Fruit fly (Drosophila melanogaster) whole organism, embryonic: ENCODE measurements around the gene slpr.

ENCODE experiments used
- Abd-B ChIP-seq: fragments of 200-800 bp; sonication (Bioruptor generic); optimal IDR thresholded peaks from 2 replicates; lab custom pipeline; 2018; ENCODE audit warnings: missing biosample characterization, mild to moderate bottlenecking, missing genetic modification characterization, moderate library complexity
- Antp ChIP-seq: fragments of 200-800 bp; sonication (Bioruptor generic); optimal IDR thresholded peaks from 3 replicates; lab custom pipeline; 2016; ENCODE audit warnings: missing biosample characterization, missing genetic modification characterization
- B-H1 ChIP-seq: fragments of 200-800 bp; sonication (Bioruptor generic); IDR thresholded peaks from 3 replicates; pipeline ENCODE4 v1.3.6; 2022; ENCODE audit warnings: missing biosample characterization, missing genetic modification characterization
- CG10462 ChIP-seq: fragments of 200-800 bp; sonication (Bioruptor generic); optimal IDR thresholded peaks from 2 replicates; lab custom pipeline; 2016; ENCODE audit warnings: missing biosample characterization, missing genetic modification characterization
- CG12299 ChIP-seq: fragments of 200-800 bp; sonication (Bioruptor generic); optimal IDR thresholded peaks from 2 replicates; lab custom pipeline; 2018; ENCODE audit warnings: missing biosample characterization, mild to moderate bottlenecking, missing genetic modification characterization
- CG12659 ChIP-seq: fragments of 200-800 bp; sonication (Bioruptor generic); optimal IDR thresholded peaks from 3 replicates; lab custom pipeline; 2017; ENCODE audit warnings: mild to moderate bottlenecking, missing biosample characterization, missing genetic modification reagents, missing genetic modification characterization
- CG12744 ChIP-seq: fragments of 200-800 bp; sonication (Bioruptor generic); optimal IDR thresholded peaks from 2 replicates; lab custom pipeline; 2016; ENCODE audit warnings: missing biosample characterization, missing genetic modification characterization
- CG13424 ChIP-seq: fragments of 200-800 bp; sonication (Bioruptor generic); optimal IDR thresholded peaks from 2 replicates; lab custom pipeline; 2019; ENCODE audit warnings: missing biosample characterization, mild to moderate bottlenecking, missing genetic modification characterization, moderate library complexity
- CG14014 ChIP-seq: fragments of 200-800 bp; sonication (Bioruptor generic); IDR thresholded peaks from 2 replicates; pipeline ENCODE4 v1.3.6; 2022; ENCODE audit warnings: missing biosample characterization, missing genetic modification characterization
- CG14710 ChIP-seq: fragments of 200-800 bp; sonication (Bioruptor generic); optimal IDR thresholded peaks from 3 replicates; lab custom pipeline; 2019; ENCODE audit warnings: missing biosample characterization, mild to moderate bottlenecking, missing genetic modification characterization, moderate library complexity
- CG15514 ChIP-seq: fragments of 200-800 bp; sonication (Bioruptor generic); optimal IDR thresholded peaks from 3 replicates; lab custom pipeline; 2017; ENCODE audit warnings: missing biosample characterization, missing genetic modification characterization, mild to moderate bottlenecking, moderate library complexity, missing genetic modification reagents
- CG15601 ChIP-seq: fragments of 200-800 bp; sonication (Bioruptor generic); optimal IDR thresholded peaks from 3 replicates; lab custom pipeline; 2019; ENCODE audit warnings: missing biosample characterization, mild to moderate bottlenecking, missing genetic modification characterization, moderate library complexity
- CG1647 ChIP-seq: fragments of 200-800 bp; sonication (Bioruptor generic); optimal IDR thresholded peaks from 3 replicates; lab custom pipeline; 2016; ENCODE audit warnings: missing biosample characterization, missing genetic modification characterization
- CG17612 ChIP-seq: fragments of 200-800 bp; sonication (Bioruptor generic); IDR thresholded peaks from 2 replicates; pipeline ENCODE4 v1.3.6; 2022; ENCODE audit warnings: missing biosample characterization, missing genetic modification characterization
- CG17829 ChIP-seq: fragments of 200-800 bp; optimal IDR thresholded peaks from 2 replicates; lab custom pipeline; 2019; ENCODE audit warnings: missing biosample characterization, mild to moderate bottlenecking, missing genetic modification characterization, moderate library complexity
- CG2875 ChIP-seq: fragments of 200-800 bp; sonication (Bioruptor generic); optimal IDR thresholded peaks from 2 replicates; lab custom pipeline; 2017; ENCODE audit warnings: missing biosample characterization, mild to moderate bottlenecking, missing genetic modification characterization, missing genetic modification reagents
- CG30403 ChIP-seq: fragments of 200-800 bp; sonication (Bioruptor generic); optimal IDR thresholded peaks from 3 replicates; lab custom pipeline; 2016; ENCODE audit warnings: missing biosample characterization, missing genetic modification characterization
- CG34422 ChIP-seq: fragments of 200-800 bp; sonication (Bioruptor generic); IDR thresholded peaks from 3 replicates; pipeline ENCODE4 v1.3.6; 2022; ENCODE audit warnings: missing biosample characterization, missing genetic modification characterization
- CG4617 ChIP-seq: fragments of 200-800 bp; sonication (Bioruptor generic); optimal IDR thresholded peaks from 3 replicates; lab custom pipeline; 2016; ENCODE audit warnings: missing biosample characterization, missing genetic modification characterization, borderline replicate concordance
- CG5953 ChIP-seq: fragments of 200-800 bp; sonication (Bioruptor generic); IDR thresholded peaks from 2 replicates; pipeline ENCODE4 v1.3.6; 2022; ENCODE audit warnings: missing biosample characterization, missing genetic modification characterization
- CG9727 ChIP-seq: fragments of 200-800 bp; sonication (Bioruptor generic); optimal IDR thresholded peaks from 3 replicates; lab custom pipeline; 2017; ENCODE audit warnings: missing biosample characterization, mild to moderate bottlenecking, missing genetic modification characterization
- Chrac-16 ChIP-seq: fragments of 200-800 bp; sonication (Bioruptor generic); optimal IDR thresholded peaks from 3 replicates; lab custom pipeline; 2016; ENCODE audit warnings: missing biosample characterization, missing genetic modification characterization
- Drgx ChIP-seq: fragments of 200-800 bp; sonication (Bioruptor generic); IDR thresholded peaks from 2 replicates; pipeline ENCODE4 v1.3.6; 2022; ENCODE audit warnings: missing biosample characterization, missing genetic modification characterization
- ERR ChIP-seq: fragments of 200-800 bp; sonication (Bioruptor generic); optimal IDR thresholded peaks from 2 replicates; lab custom pipeline; 2016; ENCODE audit warnings: missing biosample characterization, missing genetic modification characterization
- Gug ChIP-seq: fragments of 200-800 bp; sonication (Bioruptor generic); IDR thresholded peaks from 4 replicates; pipeline ENCODE4 v1.3.6; 2022; ENCODE audit warnings: missing biosample characterization, missing genetic modification characterization
- HLH3B ChIP-seq: fragments of 200-800 bp; sonication (Bioruptor generic); IDR thresholded peaks from 2 replicates; pipeline ENCODE4 v1.3.6; 2022; ENCODE audit warnings: missing biosample characterization, missing genetic modification characterization
- Hr3 ChIP-seq: fragments of 200-800 bp; sonication (Bioruptor generic); optimal IDR thresholded peaks from 3 replicates; lab custom pipeline; 2016; ENCODE audit warnings: missing biosample characterization, missing genetic modification characterization
- Hr51 ChIP-seq, 2 experiments: fragments of 200-800 bp; sonication (Bioruptor generic); optimal IDR thresholded peaks; 2 replicates in 1 of 2; 3 replicates in 1 of 2; lab custom pipeline; 2016 to 2018; ENCODE audit warnings: missing biosample characterization in 2 of 2, missing genetic modification characterization in 2 of 2, mild to moderate bottlenecking in 1 of 2, moderate library complexity in 1 of 2
- Mad ChIP-seq: fragments of 200-800 bp; sonication (Bioruptor generic); optimal IDR thresholded peaks from 2 replicates; lab custom pipeline; 2016; ENCODE audit warnings: missing biosample characterization, missing genetic modification characterization
- NC2α ChIP-seq: fragments of 200-800 bp; sonication (Bioruptor generic); optimal IDR thresholded peaks from 2 replicates; lab custom pipeline; 2016; ENCODE audit warnings: missing biosample characterization, missing genetic modification characterization
- Nf-YB ChIP-seq: fragments of 200-800 bp; sonication (Bioruptor generic); optimal IDR thresholded peaks from 3 replicates; lab custom pipeline; 2019; ENCODE audit warnings: missing biosample characterization, mild to moderate bottlenecking, missing genetic modification characterization, moderate library complexity
- Optix ChIP-seq: fragments of 200-800 bp; sonication (Bioruptor generic); IDR thresholded peaks from 3 replicates; pipeline ENCODE4 v1.3.6; 2022; ENCODE audit warnings: missing biosample characterization, missing genetic modification characterization
- Trl ChIP-seq, 3 experiments: fragments of >200 bp in 2 of 3; fragments of 200-800 bp in 1 of 3; sonication (Bioruptor generic) in 1 of 3; optimal IDR thresholded peaks; 2 replicates in 1 of 3; 3 replicates in 2 of 3; lab custom pipeline; 2016 to 2017; ENCODE audit warnings: missing biosample characterization in 1 of 3, missing genetic modification characterization in 1 of 3
- bsh ChIP-seq, 2 experiments: fragments of 200-800 bp; sonication (Bioruptor generic); optimal IDR thresholded peaks; 2 replicates each; lab custom pipeline; 2017 to 2018; ENCODE audit warnings: mild to moderate bottlenecking in 2 of 2, missing biosample characterization in 2 of 2, missing genetic modification characterization in 2 of 2, moderate library complexity in 1 of 2
- cato ChIP-seq: fragments of 200-800 bp; sonication (Bioruptor generic); optimal IDR thresholded peaks from 2 replicates; lab custom pipeline; 2016; ENCODE audit warnings: missing biosample characterization, missing genetic modification characterization, borderline replicate concordance
- chm ChIP-seq: fragments of 200-800 bp; sonication (Bioruptor generic); IDR thresholded peaks from 2 replicates; pipeline ENCODE4 v1.3.6; 2022; ENCODE audit warnings: missing biosample characterization, missing genetic modification characterization
- ci ChIP-seq: fragments of 200-800 bp; sonication (Bioruptor generic); IDR thresholded peaks from 3 replicates; pipeline ENCODE4 v1.3.6; 2022; ENCODE audit warnings: missing biosample characterization, missing genetic modification characterization
- fd96Cb ChIP-seq: fragments of 200-800 bp; sonication (Bioruptor generic); optimal IDR thresholded peaks from 2 replicates; lab custom pipeline; 2018; ENCODE audit warnings: missing biosample characterization, mild to moderate bottlenecking, missing genetic modification characterization, moderate library complexity
- gro ChIP-seq: fragments of 200-800 bp; sonication (Bioruptor generic); optimal IDR thresholded peaks from 2 replicates; lab custom pipeline; 2016; ENCODE audit warnings: missing biosample characterization, missing genetic modification characterization
- kah ChIP-seq: fragments of 200-800 bp; sonication (Bioruptor generic); optimal IDR thresholded peaks from 2 replicates; lab custom pipeline; 2018; ENCODE audit warnings: missing biosample characterization, mild to moderate bottlenecking, missing genetic modification characterization
- klu ChIP-seq: fragments of 200-800 bp; sonication (Bioruptor generic); IDR thresholded peaks from 2 replicates; pipeline ENCODE4 v1.3.6; 2022; ENCODE audit warnings: missing biosample characterization, missing genetic modification characterization
- maf-S ChIP-seq: fragments of 200-800 bp; sonication (Bioruptor generic); optimal IDR thresholded peaks from 2 replicates; lab custom pipeline; 2016; ENCODE audit warnings: missing biosample characterization, missing genetic modification characterization
- org-1 ChIP-seq: fragments of 200-800 bp; sonication (Bioruptor generic); optimal IDR thresholded peaks from 2 replicates; lab custom pipeline; 2017; ENCODE audit warnings: missing biosample characterization, missing genetic modification characterization
- run ChIP-seq: fragments of 200-800 bp; sonication (Bioruptor generic); optimal IDR thresholded peaks from 3 replicates; lab custom pipeline; 2018; ENCODE audit warnings: missing biosample characterization, mild to moderate bottlenecking, missing genetic modification characterization
- salm ChIP-seq: fragments of 200-800 bp; sonication (Bioruptor generic); optimal IDR thresholded peaks from 2 replicates; lab custom pipeline; 2018; ENCODE audit warnings: missing biosample characterization, mild to moderate bottlenecking, missing genetic modification characterization
- scrt ChIP-seq: fragments of 200-800 bp; sonication (Bioruptor generic); optimal IDR thresholded peaks from 2 replicates; lab custom pipeline; 2018; ENCODE audit warnings: missing biosample characterization, mild to moderate bottlenecking, missing genetic modification characterization, moderate library complexity
- sens ChIP-seq: fragments of 200-800 bp; sonication (Bioruptor generic); peaks from one replicate; lab custom pipeline; 2016; ENCODE audit warnings: missing biosample characterization, missing genetic modification characterization
- sens-2 ChIP-seq: fragments of 200-800 bp; sonication (Bioruptor generic); IDR thresholded peaks from 2 replicates; pipeline ENCODE4 v1.3.6; 2022; ENCODE audit warnings: missing biosample characterization, missing genetic modification characterization
- tap ChIP-seq: fragments of 200-800 bp; optimal IDR thresholded peaks from 3 replicates; lab custom pipeline; 2019; ENCODE audit warnings: missing biosample characterization, mild to moderate bottlenecking, missing genetic modification characterization, moderate library complexity
- zen ChIP-seq: fragments of 200-800 bp; sonication (Bioruptor generic); optimal IDR thresholded peaks from 3 replicates; lab custom pipeline; 2018; ENCODE audit warnings: missing biosample characterization, mild to moderate bottlenecking, missing genetic modification characterization, moderate library complexity

slpr gene

DNA sequence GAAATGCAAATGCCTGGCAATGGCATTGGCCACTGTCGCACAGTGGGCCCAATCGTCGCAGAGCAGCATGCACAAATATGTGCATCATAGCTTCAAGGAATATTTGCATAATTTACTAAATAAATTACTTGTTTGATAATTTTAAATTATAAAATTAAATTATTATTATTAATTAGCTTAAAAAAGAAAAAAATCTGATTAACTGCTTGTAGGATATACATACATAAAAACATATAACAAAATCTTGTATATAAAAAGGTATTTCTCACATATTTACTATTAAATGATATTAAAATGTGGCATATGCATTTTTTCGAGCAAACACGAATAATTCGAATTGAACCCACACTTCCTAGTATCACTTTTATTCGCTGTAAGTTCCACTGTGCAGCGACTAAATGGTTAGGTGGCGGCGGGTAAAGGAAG, 51.7 kb downstream of the slpr start (continued):
- no peak for TF ChIP-seq CG14014
- TF ChIP-seq Mad (GFP tag; lab: Kevin White, UChicago), result no peak
- peak; percentile 63 for TF ChIP-seq sens (GFP tag; lab: Kevin White, UChicago)
- TF ChIP-seq Abd-B (GFP tag; lab: Kevin White, UChicago), result peak; percentile 62
- TF ChIP-seq NC2α, result no peak
- peak; percentile 34; the same call in 1 of the 4 replicates for TF ChIP-seq Gug
- peak; percentile 56 for TF ChIP-seq CG17829 (tag; lab: Kevin White, UChicago)
- peak; percentile 53 for TF ChIP-seq fd96Cb
- peak; percentile 48 for TF ChIP-seq CG30403 (GFP tag; lab: Kevin White, UChicago)
- TF ChIP-seq salm (tag; lab: Kevin White, UChicago), result peak; percentile 22
- no peak for TF ChIP-seq Antp (GFP tag; lab: Kevin White, UChicago)
- TF ChIP-seq Drgx (GFP tag; lab: Robert Waterston, UW), result peak; percentile 55
- peak; percentile 15 for TF ChIP-seq Nf-YB (GFP tag; lab: Kevin White, UChicago)
- TF ChIP-seq bsh (GFP tag; optimal IDR thresholded peaks at IDR 0.05; lab: Kevin White, UChicago), result peak in 1 of 2 experiments; percentile 60
- TF ChIP-seq CG2875 (GFP tag; lab: Kevin White, UChicago), result peak; percentile 41
- TF ChIP-seq CG15514, result no peak
- TF ChIP-seq kah, result peak; percentile 30
- TF ChIP-seq Optix (GFP tag; lab: Robert Waterston, UW), result 0 out of 3 replicates have a peak, but pooled peaks have one; percentile 41
- peak; percentile 69 for TF ChIP-seq CG13424 (tag; lab: Kevin White, UChicago)
- TF ChIP-seq sens-2, result no peak
- peak; percentile 28 for TF ChIP-seq CG12659 (GFP tag; lab: Kevin White, UChicago)
- TF ChIP-seq maf-S, result no peak
- no peak for TF ChIP-seq Chrac-16 (GFP tag; lab: Kevin White, UChicago)
- TF ChIP-seq CG12299 (tag; lab: Kevin White, UChicago), result no peak
- TF ChIP-seq B-H1 (GFP tag; lab: Robert Waterston, UW), result peak; percentile 12; the same call in 1 of the 3 replicates
- peak; percentile 53 for TF ChIP-seq CG9727 (GFP tag; lab: Kevin White, UChicago)
- TF ChIP-seq CG1647 (GFP tag; lab: Kevin White, UChicago), result no peak
- TF ChIP-seq run (tag; lab: Kevin White, UChicago), result no peak
- peak; percentile 28; the same call in 1 of the 2 replicates for TF ChIP-seq chm (GFP tag; lab: Robert Waterston, UW)
- no peak for TF ChIP-seq gro (GFP tag; lab: Kevin White, UChicago)
- TF ChIP-seq CG12744 (GFP tag; lab: Kevin White, UChicago), result no peak
- peak; percentile 38 for TF ChIP-seq CG15601 (tag; lab: Kevin White, UChicago)
- TF ChIP-seq CG4617 (GFP tag; lab: Kevin White, UChicago), result no peak
- TF ChIP-seq CG34422 (GFP tag; lab: Robert Waterston, UW), result peak; percentile 18; the same call in 1 of the 3 replicates
- peak; percentile 55 for TF ChIP-seq CG14710 (tag; lab: Kevin White, UChicago)
- TF ChIP-seq CG5953, result 0 out of 2 replicates have a peak, but pooled peaks have one; percentile 31
- TF ChIP-seq CG10462, result no peak
- no peak for TF ChIP-seq ci (GFP tag; lab: Robert Waterston, UW)
- TF ChIP-seq zen (tag; lab: Kevin White, UChicago), result peak; percentile 47
- TF ChIP-seq klu (GFP tag; lab: Robert Waterston, UW), result no peak
- no peak for TF ChIP-seq ERR (GFP tag; lab: Kevin White, UChicago)
- TF ChIP-seq cato (GFP tag; lab: Kevin White, UChicago), result peak; percentile 9
- no peak for TF ChIP-seq org-1 (GFP tag; lab: Kevin White, UChicago)
- no peak for TF ChIP-seq Trl (optimal IDR thresholded peaks at IDR 0.05; lab: Kevin White, UChicago)
- TF ChIP-seq Trl (GFP tag; optimal IDR thresholded peaks at IDR 0.05; lab: Kevin White, UChicago), result no peak
- peak; percentile 57 for TF ChIP-seq Hr3 (GFP tag; lab: Kevin White, UChicago)
- TF ChIP-seq scrt (GFP tag; lab: Kevin White, UChicago), result no peak
- peak; percentile 33; the same call in 1 of the 2 replicates for TF ChIP-seq HLH3B (GFP tag; lab: Robert Waterston, UW)
- no peak for TF ChIP-seq CG17612 (GFP tag; lab: Robert Waterston, UW)
- TF ChIP-seq Hr51 (GFP tag; optimal IDR thresholded peaks at IDR 0.05; lab: Kevin White, UChicago), result peak in 1 of 2 experiments; percentile 71
- TF ChIP-seq tap (tag; lab: Kevin White, UChicago), result peak; percentile 57
